Worm (Caenorhabditis elegans): ENCODE measurements around the gene nspc-20.
A peak's percentile ranks its signal among the peaks of the same experiment; 100 is the strongest.

Gene nspc-20

ce11 chrX:14489945-14490344, 40.1 kb downstream of the nspc-20 start, which contains the start of gene his-24:
Gene his-24, plus strand, starts transcription at chrX:14490094.
- peak; percentile 63 for TF ChIP-seq ceh-18 (tag; optimal IDR thresholded peaks at IDR 0.05)
- no peak for TF ChIP-seq K09A11.1 (tag; optimal IDR thresholded peaks at IDR 0.05; ENCODE audit: insufficient read depth)
- TF ChIP-seq lin-11 (tag; optimal IDR thresholded peaks at IDR 0.05): no peak
- TF ChIP-seq zip-5 (tag; optimal IDR thresholded peaks at IDR 0.05): no peak
- TF ChIP-seq dve-1 (tag; optimal IDR thresholded peaks at IDR 0.05): peak; percentile 54
- no peak for TF ChIP-seq K02D7.2 (tag; optimal IDR thresholded peaks at IDR 0.05)
- peak; percentile 75 for TF ChIP-seq unc-55 (GFP tag; optimal IDR thresholded peaks at IDR 0.05)
- peak; percentile 73 for TF ChIP-seq ref-2 (tag; optimal IDR thresholded peaks at IDR 0.05)
- peak; percentile 6 for TF ChIP-seq pros-1 (tag; optimal IDR thresholded peaks at IDR 0.05)
- TF ChIP-seq ceh-19 (GFP tag; optimal IDR thresholded peaks at IDR 0.05): peak; percentile 13
- TF ChIP-seq dmd-4 (tag; optimal IDR thresholded peaks at IDR 0.05; ENCODE audit: borderline replicate concordance): no peak
- TF ChIP-seq elt-2 (tag; optimal IDR thresholded peaks at IDR 0.05): peak; percentile 28
- TF ChIP-seq sox-2 (GFP tag; IDR thresholded peaks at IDR 0.05): no peak
- TF ChIP-seq nfya-1 (tag; optimal IDR thresholded peaks at IDR 0.05): peak; percentile 73
- TF ChIP-seq Y22D7AL.16 (tag; optimal IDR thresholded peaks at IDR 0.05): no peak
- no peak for TF ChIP-seq pat-9 (tag; optimal IDR thresholded peaks at IDR 0.05)
- TF ChIP-seq fkh-10 (GFP tag; optimal IDR thresholded peaks at IDR 0.05): no peak
- TF ChIP-seq pha-4 (tag; optimal IDR thresholded peaks at IDR 0.05): no peak
- peak; percentile 67 for TF ChIP-seq ama-1 (optimal IDR thresholded peaks at IDR 0.05)
- TF ChIP-seq rnt-1 (tag; optimal IDR thresholded peaks at IDR 0.05): peak; percentile 15
- no peak for TF ChIP-seq eyg-1 (tag; optimal IDR thresholded peaks at IDR 0.05)
- TF ChIP-seq ceh-45 (GFP tag; IDR thresholded peaks at IDR 0.05): 0 out of 2 replicates have a peak, but pooled peaks have one; percentile 48
- no peak for TF ChIP-seq ttx-3 (tag; optimal IDR thresholded peaks at IDR 0.05)
- no peak for TF ChIP-seq pag-3 (tag; optimal IDR thresholded peaks at IDR 0.05; ENCODE audit: borderline replicate concordance)
- TF ChIP-seq ceh-31 (tag; optimal IDR thresholded peaks at IDR 0.05): peak; percentile 45
- TF ChIP-seq unc-42 (tag; optimal IDR thresholded peaks at IDR 0.05): peak; percentile 20
- peak; percentile 53 for TF ChIP-seq ceh-34 (tag; optimal IDR thresholded peaks at IDR 0.05)
- no peak for TF ChIP-seq ztf-16 (tag; optimal IDR thresholded peaks at IDR 0.05)
- TF ChIP-seq sdc-2 (tag; optimal IDR thresholded peaks at IDR 0.05): peak; percentile 40
- peak; percentile 43 for TF ChIP-seq tbx-2 (tag; optimal IDR thresholded peaks at IDR 0.05)

- no peak for TF ChIP-seq ttx-3 (tag; optimal IDR thresholded peaks at IDR 0.05)
- no peak for TF ChIP-seq pqm-1 (tag; optimal IDR thresholded peaks at IDR 0.05)
- TF ChIP-seq syd-9 (tag; optimal IDR thresholded peaks at IDR 0.05): no peak
- TF ChIP-seq C38D4.7 (GFP tag; optimal IDR thresholded peaks at IDR 0.05): no peak
- TF ChIP-seq fkh-10 (GFP tag; optimal IDR thresholded peaks at IDR 0.05): no peak
- no peak for TF ChIP-seq ceh-6 (GFP tag; optimal IDR thresholded peaks at IDR 0.05)
- TF ChIP-seq ets-4 (tag; optimal IDR thresholded peaks at IDR 0.05): no peak
- TF ChIP-seq lim-6 (tag; optimal IDR thresholded peaks at IDR 0.05): no peak
- no peak for TF ChIP-seq pag-3 (tag; optimal IDR thresholded peaks at IDR 0.05; ENCODE audit: borderline replicate concordance)
- TF ChIP-seq dmd-4 (tag; optimal IDR thresholded peaks at IDR 0.05; ENCODE audit: borderline replicate concordance): no peak
- TF ChIP-seq hlh-30 (tag; optimal IDR thresholded peaks at IDR 0.05; ENCODE audit: insufficient read depth): no peak
- TF ChIP-seq lin-11 (tag; optimal IDR thresholded peaks at IDR 0.05): no peak
- TF ChIP-seq hlh-15 (tag; optimal IDR thresholded peaks at IDR 0.05): no peak
- TF ChIP-seq C08G9.2 (tag; optimal IDR thresholded peaks at IDR 0.05): no peak
Measured at ce11 chrX:14487832-14488231, 42.2 kb downstream of the nspc-20 start.

- TF ChIP-seq pha-2 (tag; optimal IDR thresholded peaks at IDR 0.05): no peak
- no peak for TF ChIP-seq zip-5 (tag; optimal IDR thresholded peaks at IDR 0.05)
- TF ChIP-seq unc-42 (tag; optimal IDR thresholded peaks at IDR 0.05): peak; percentile 49
- TF ChIP-seq ceh-34 (tag; optimal IDR thresholded peaks at IDR 0.05): no peak
- TF ChIP-seq gmeb-2 (tag; optimal IDR thresholded peaks at IDR 0.05): no peak
- TF ChIP-seq rnt-1 (tag; optimal IDR thresholded peaks at IDR 0.05): no peak
- no peak for TF ChIP-seq ceh-6 (GFP tag; optimal IDR thresholded peaks at IDR 0.05)
- TF ChIP-seq tbx-2 (tag; optimal IDR thresholded peaks at IDR 0.05): no peak
Measured at ce11 chrX:14487333-14487732, 42.7 kb downstream of the nspc-20 start.
